Fruit fly (Drosophila melanogaster): Measurements from ENCODE around the gene CG6766.

The CG6766 gene

dm6 chr2L:12011682-12012655 is 28.5 kb downstream of the CG6766 start:
- TF ChIP-seq insv (optimal IDR thresholded peaks at IDR 0.05): no peak
- no peak for TF ChIP-seq psq (optimal IDR thresholded peaks at IDR 0.05)
- no peak for TF ChIP-seq Myc (optimal IDR thresholded peaks at IDR 0.05)
- no peak for TF ChIP-seq Sin3A (optimal IDR thresholded peaks at IDR 0.05)
- no peak for TF ChIP-seq ttk (optimal IDR thresholded peaks at IDR 0.05)
- TF ChIP-seq h (optimal IDR thresholded peaks at IDR 0.05): no peak

- TF ChIP-seq h (optimal IDR thresholded peaks at IDR 0.05) (no peak), psq (optimal IDR thresholded peaks at IDR 0.05) (no peak), Myc (optimal IDR thresholded peaks at IDR 0.05) (no peak), Sin3A (optimal IDR thresholded peaks at IDR 0.05) (no peak), ttk (optimal IDR thresholded peaks at IDR 0.05) (no peak), insv (optimal IDR thresholded peaks at IDR 0.05) (no peak)
Measured at dm6 chr2L:12010877-12011666, 29.4 kb downstream of the CG6766 start.

dm6 chr2L:12010100-12010876 is 30.2 kb downstream of the CG6766 start:
- TF ChIP-seq ttk (optimal IDR thresholded peaks at IDR 0.05) (no peak), Sin3A (optimal IDR thresholded peaks at IDR 0.05) (no peak), Myc (optimal IDR thresholded peaks at IDR 0.05) (no peak), insv (optimal IDR thresholded peaks at IDR 0.05) (no peak), psq (optimal IDR thresholded peaks at IDR 0.05) (no peak), h (optimal IDR thresholded peaks at IDR 0.05) (no peak)

- TF ChIP-seq insv (optimal IDR thresholded peaks at IDR 0.05): no peak
- no peak for TF ChIP-seq h (optimal IDR thresholded peaks at IDR 0.05)
- no peak for TF ChIP-seq psq (optimal IDR thresholded peaks at IDR 0.05)
- no peak for TF ChIP-seq Sin3A (optimal IDR thresholded peaks at IDR 0.05)
Measured at dm6 chr2L:12007853-12008252, 32.6 kb downstream of the CG6766 start, which contains the start of gene Rh5. Gene Rh5 (plus strand): TSS chr2L:12008153.

- TF ChIP-seq ttk (optimal IDR thresholded peaks at IDR 0.05) (no peak), insv (optimal IDR thresholded peaks at IDR 0.05) (no peak), Myc (optimal IDR thresholded peaks at IDR 0.05) (no peak)
Measured at dm6 chr2L:12007331-12007791, 33.1 kb downstream of the CG6766 start.

dm6 chr2L:12006397-12007330 is 33.8 kb downstream of the CG6766 start:
- TF ChIP-seq insv (optimal IDR thresholded peaks at IDR 0.05) (no peak), h (optimal IDR thresholded peaks at IDR 0.05) (no peak), ttk (optimal IDR thresholded peaks at IDR 0.05) (no peak), Myc (optimal IDR thresholded peaks at IDR 0.05) (no peak)

- TF ChIP-seq insv (optimal IDR thresholded peaks at IDR 0.05): no peak
- no peak for TF ChIP-seq psq (optimal IDR thresholded peaks at IDR 0.05)
- TF ChIP-seq Sin3A (optimal IDR thresholded peaks at IDR 0.05): no peak
- TF ChIP-seq Myc (optimal IDR thresholded peaks at IDR 0.05): no peak
- TF ChIP-seq h (optimal IDR thresholded peaks at IDR 0.05): no peak
- TF ChIP-seq ttk (optimal IDR thresholded peaks at IDR 0.05): no peak
Measured at dm6 chr2L:12005436-12006396, 34.8 kb downstream of the CG6766 start.

dm6 chr2L:12004211-12004979 is 36.1 kb downstream of the CG6766 start:
- TF ChIP-seq insv (optimal IDR thresholded peaks at IDR 0.05) (no peak), Myc (optimal IDR thresholded peaks at IDR 0.05) (no peak), ttk (optimal IDR thresholded peaks at IDR 0.05) (no peak), Sin3A (optimal IDR thresholded peaks at IDR 0.05) (no peak)

dm6 chr2L:12003792-12004210 is 36.7 kb downstream of the CG6766 start:
- TF ChIP-seq ttk (optimal IDR thresholded peaks at IDR 0.05) (no peak), Sin3A (optimal IDR thresholded peaks at IDR 0.05) (no peak), h (optimal IDR thresholded peaks at IDR 0.05) (no peak), psq (optimal IDR thresholded peaks at IDR 0.05) (no peak), Myc (optimal IDR thresholded peaks at IDR 0.05) (no peak), insv (optimal IDR thresholded peaks at IDR 0.05) (no peak)

Measured in Kc167 (cell line).